Worm (Caenorhabditis elegans): ENCODE results near the gene T21D12.14.

Gene T21D12.14

DNA sequence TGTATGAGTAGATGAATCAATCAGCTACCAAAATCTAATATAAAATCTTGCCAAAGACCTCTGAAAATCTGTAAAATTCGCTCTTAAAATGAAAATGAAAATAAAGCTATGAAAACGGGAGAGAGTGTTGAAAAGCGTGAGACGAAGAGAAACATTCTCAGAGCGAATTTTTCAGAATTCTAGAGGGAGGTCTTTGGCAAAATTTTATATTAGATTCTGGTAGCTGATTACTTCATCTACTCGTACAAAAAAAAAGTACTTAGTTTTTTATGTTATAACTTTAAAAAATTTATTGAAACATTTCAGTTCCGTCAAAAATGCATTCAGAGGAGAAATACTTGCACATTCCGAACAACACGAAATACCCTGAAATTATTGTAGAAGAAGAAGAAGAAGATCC lies 36.8 kb upstream of the T21D12.14 start, which contains the start of gene drl-1:
TSS of gene drl-1 (plus strand) at position 301 of the 400 bp plus-strand sequence.
- no peak for TF ChIP-seq syd-9 (tag; optimal IDR thresholded peaks at IDR 0.05)
- no peak for TF ChIP-seq ref-2 (tag; optimal IDR thresholded peaks at IDR 0.05)
- TF ChIP-seq dmd-4 (tag; optimal IDR thresholded peaks at IDR 0.05; ENCODE audit: borderline replicate concordance) = no peak
- no peak for TF ChIP-seq ceh-19 (GFP tag; optimal IDR thresholded peaks at IDR 0.05)
- no peak for TF ChIP-seq odd-2 (tag; optimal IDR thresholded peaks at IDR 0.05)
- TF ChIP-seq madf-2 (tag; optimal IDR thresholded peaks at IDR 0.05) = no peak
- no peak for TF ChIP-seq ztf-16 (tag; optimal IDR thresholded peaks at IDR 0.05)
- TF ChIP-seq ceh-2 (tag; optimal IDR thresholded peaks at IDR 0.05) = no peak
- no peak for TF ChIP-seq ttx-3 (tag; optimal IDR thresholded peaks at IDR 0.05)
- TF ChIP-seq ceh-6 (GFP tag; optimal IDR thresholded peaks at IDR 0.05) = no peak
- TF ChIP-seq che-1 (tag; optimal IDR thresholded peaks at IDR 0.05) = no peak
- no peak for TF ChIP-seq sdc-2 (tag; optimal IDR thresholded peaks at IDR 0.05)
- TF ChIP-seq npax-4 (tag; optimal IDR thresholded peaks at IDR 0.05) = no peak
- no peak for TF ChIP-seq ceh-14 (tag; optimal IDR thresholded peaks at IDR 0.05)
- no peak for TF ChIP-seq ceh-31 (tag; optimal IDR thresholded peaks at IDR 0.05)
- TF ChIP-seq ama-1 (optimal IDR thresholded peaks at IDR 0.05) = no peak
- no peak for TF ChIP-seq ceh-9 (tag; optimal IDR thresholded peaks at IDR 0.05)
- TF ChIP-seq eyg-1 (tag; optimal IDR thresholded peaks at IDR 0.05) = no peak

DNA sequence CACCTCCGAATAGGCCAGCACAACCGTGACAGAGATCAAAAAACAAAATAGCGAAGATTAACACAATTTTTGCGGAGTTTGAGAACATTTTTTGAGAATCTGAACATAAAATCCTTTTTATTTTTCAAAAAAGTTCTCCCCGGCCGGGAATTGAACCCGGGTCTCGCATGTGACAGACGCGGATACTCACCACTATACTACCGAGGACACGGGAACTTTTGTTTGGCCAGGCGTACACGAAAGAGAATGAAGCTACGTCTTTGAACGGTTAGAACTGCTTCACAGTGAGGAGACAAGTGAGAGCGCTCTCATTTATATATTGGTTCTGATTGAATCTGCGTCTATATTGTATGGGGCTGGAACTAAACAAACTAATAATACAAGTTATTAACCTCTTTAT lies 34.6 kb upstream of the T21D12.14 start, which contains the start of gene grl-26:
TSS of gene grl-26 (minus strand) at position 318 of the 400 bp plus-strand sequence.
- peak; percentile 53 for TF ChIP-seq elt-2 (tag; optimal IDR thresholded peaks at IDR 0.05)
- TF ChIP-seq eyg-1 (tag; optimal IDR thresholded peaks at IDR 0.05) = no peak
- TF ChIP-seq madf-2 (tag; optimal IDR thresholded peaks at IDR 0.05) = peak; percentile 44
- no peak for TF ChIP-seq pqm-1 (tag; optimal IDR thresholded peaks at IDR 0.05)
- peak; percentile 83 for TF ChIP-seq rnt-1 (tag; optimal IDR thresholded peaks at IDR 0.05)
- no peak for TF ChIP-seq ceh-45 (GFP tag; IDR thresholded peaks at IDR 0.05)
- peak; percentile 63 for TF ChIP-seq gmeb-2 (tag; optimal IDR thresholded peaks at IDR 0.05)
- TF ChIP-seq lim-6 (tag; optimal IDR thresholded peaks at IDR 0.05) = no peak
- peak; percentile 3 for TF ChIP-seq ttx-3 (tag; optimal IDR thresholded peaks at IDR 0.05)
- TF ChIP-seq pag-3 (tag; optimal IDR thresholded peaks at IDR 0.05; ENCODE audit: borderline replicate concordance) = no peak
- no peak for TF ChIP-seq ceh-30 (tag; optimal IDR thresholded peaks at IDR 0.05)
- TF ChIP-seq ref-2 (tag; optimal IDR thresholded peaks at IDR 0.05) = peak; percentile 57
- peak; percentile 30 for TF ChIP-seq ceh-31 (tag; optimal IDR thresholded peaks at IDR 0.05)
- no peak for TF ChIP-seq sox-2 (GFP tag; IDR thresholded peaks at IDR 0.05)
- TF ChIP-seq hlh-30 (tag; optimal IDR thresholded peaks at IDR 0.05; ENCODE audit: insufficient read depth) = peak; percentile 62
- no peak for TF ChIP-seq mec-3 (tag; optimal IDR thresholded peaks at IDR 0.05; ENCODE audit: borderline replicate concordance)
- no peak for TF ChIP-seq zip-5 (tag; optimal IDR thresholded peaks at IDR 0.05)
- TF ChIP-seq hlh-6 (tag; optimal IDR thresholded peaks at IDR 0.05) = peak; percentile 70
- TF ChIP-seq sdc-2 (tag; optimal IDR thresholded peaks at IDR 0.05) = no peak
- TF ChIP-seq elt-4 (tag; optimal IDR thresholded peaks at IDR 0.05) = no peak
- peak; percentile 38 for TF ChIP-seq hlh-13 (GFP tag; optimal IDR thresholded peaks at IDR 0.05)
- peak; percentile 57 for TF ChIP-seq C08G9.2 (tag; optimal IDR thresholded peaks at IDR 0.05)
- TF ChIP-seq fkh-10 (GFP tag; optimal IDR thresholded peaks at IDR 0.05) = peak; percentile 37
- no peak for TF ChIP-seq unc-55 (GFP tag; optimal IDR thresholded peaks at IDR 0.05)
- TF ChIP-seq Y22D7AL.16 (tag; optimal IDR thresholded peaks at IDR 0.05) = peak; percentile 41
- TF ChIP-seq hlh-8 (tag; optimal IDR thresholded peaks at IDR 0.05) = no peak
- TF ChIP-seq che-1 (tag; optimal IDR thresholded peaks at IDR 0.05) = peak; percentile 68
- peak; percentile 18 for TF ChIP-seq syd-9 (tag; optimal IDR thresholded peaks at IDR 0.05)
- TF ChIP-seq tbx-7 (tag; optimal IDR thresholded peaks at IDR 0.05) = no peak
- peak; percentile 24 for TF ChIP-seq ceh-14 (tag; optimal IDR thresholded peaks at IDR 0.05)
- no peak for TF ChIP-seq ceh-24 (tag; optimal IDR thresholded peaks at IDR 0.05)
- TF ChIP-seq ets-4 (tag; optimal IDR thresholded peaks at IDR 0.05) = no peak
- TF ChIP-seq C38D4.7 (GFP tag; optimal IDR thresholded peaks at IDR 0.05) = peak; percentile 53
- TF ChIP-seq tbx-2 (tag; optimal IDR thresholded peaks at IDR 0.05) = peak; percentile 52
- peak; percentile 49 for TF ChIP-seq fkh-6 (tag; optimal IDR thresholded peaks at IDR 0.05)
- TF ChIP-seq F13H6.1 (tag; optimal IDR thresholded peaks at IDR 0.05) = peak; percentile 30
- no peak for TF ChIP-seq ahr-1 (tag; optimal IDR thresholded peaks at IDR 0.05)
- peak; percentile 57 for TF ChIP-seq ceh-6 (GFP tag; optimal IDR thresholded peaks at IDR 0.05)
- peak; percentile 30 for TF ChIP-seq fax-1 (tag; optimal IDR thresholded peaks at IDR 0.05)
- TF ChIP-seq pat-9 (tag; optimal IDR thresholded peaks at IDR 0.05) = peak; percentile 55
- peak; percentile 45 for TF ChIP-seq ceh-48 (tag; optimal IDR thresholded peaks at IDR 0.05)
- TF ChIP-seq ceh-18 (tag; optimal IDR thresholded peaks at IDR 0.05) = peak; percentile 53
- no peak for TF ChIP-seq ama-1 (optimal IDR thresholded peaks at IDR 0.05)
- no peak for TF ChIP-seq pha-4 (tag; optimal IDR thresholded peaks at IDR 0.05)
